Fruit fly (Drosophila melanogaster) Kc167 (cell line): ENCODE data around the gene CG15533.

Experiments used
- Myc ChIP-seq: fragments of >200 bp; optimal IDR thresholded peaks from 2 replicates; lab custom pipeline; 2017; ENCODE audit warnings: missing external identifiers
- Sin3A ChIP-seq: fragments of >200 bp; optimal IDR thresholded peaks from 2 replicates; lab custom pipeline; 2018; ENCODE audit warnings: missing external identifiers
- h ChIP-seq: fragments of >200 bp; optimal IDR thresholded peaks from 3 replicates; lab custom pipeline; 2018; ENCODE audit warnings: missing external identifiers
- insv ChIP-seq: fragments of >200 bp; optimal IDR thresholded peaks from 3 replicates; lab custom pipeline; 2018; ENCODE audit warnings: missing external identifiers
- psq ChIP-seq: fragments of >200 bp; optimal IDR thresholded peaks from 2 replicates; lab custom pipeline; 2017; ENCODE audit warnings: missing external identifiers
- ttk ChIP-seq: sonication (Bioruptor generic); optimal IDR thresholded peaks from 2 replicates; lab custom pipeline; 2017; ENCODE audit warnings: missing external identifiers

- TF ChIP-seq h (lab: Kevin White, UChicago) (no peak), insv (lab: Kevin White, UChicago) (no peak), ttk (lab: Kevin White, UChicago) (no peak), psq (lab: Kevin White, UChicago) (no peak), Sin3A (lab: Kevin White, UChicago) (no peak), Myc (no peak)
These were observed 41.0 kb upstream of the CG15533 start, which contains the start of the genes Fer2LCH and Fer1HCH for dm6 chr3R:30387515-30388178.
